Worm (Caenorhabditis elegans) whole organism, L2 larva: ENCODE measurements around the gene cha-1.

Experiments used
- aly-2 ChIP-seq: fragments of 150-350 bp; optimal IDR thresholded peaks from 2 replicates; lab custom pipeline; 2014; ENCODE audit warnings: missing biosample characterization, missing genetic modification characterization
- ceh-82 ChIP-seq: fragments of 150-350 bp; optimal IDR thresholded peaks from 2 replicates; lab custom pipeline; 2014; ENCODE audit warnings: missing biosample characterization, missing genetic modification characterization
- egl-27 ChIP-seq: sonication (generic microtip); optimal IDR thresholded peaks from 3 replicates; lab custom pipeline; 2017; ENCODE audit warnings: missing biosample characterization, missing genetic modification reagents, missing genetic modification characterization
- elt-3 ChIP-seq: sonication (generic microtip); optimal IDR thresholded peaks from 2 replicates; lab custom pipeline; 2017; ENCODE audit warnings: missing biosample characterization, missing genetic modification characterization
- fos-1 ChIP-seq: fragments of 150-350 bp; optimal IDR thresholded peaks from 2 replicates; lab custom pipeline; 2014; ENCODE audit warnings: missing biosample characterization, missing genetic modification characterization
- lin-39 ChIP-seq: fragments of 150-350 bp; optimal IDR thresholded peaks from 2 replicates; lab custom pipeline; 2014; ENCODE audit warnings: missing biosample characterization, missing genetic modification reagents, missing genetic modification characterization
- nhr-11 ChIP-seq: fragments of 150-350 bp; optimal IDR thresholded peaks from 2 replicates; lab custom pipeline; 2014; ENCODE audit warnings: missing biosample characterization, missing genetic modification characterization
- nhr-77 ChIP-seq: fragments of 150-350 bp; optimal IDR thresholded peaks from 2 replicates; lab custom pipeline; 2014; ENCODE audit warnings: missing biosample characterization, missing genetic modification characterization
- skn-1 ChIP-seq: sonication (generic microtip); optimal IDR thresholded peaks from 2 replicates; lab custom pipeline; 2017; ENCODE audit warnings: missing biosample characterization, missing genetic modification characterization
- snpc-4 ChIP-seq: fragments of 150-350 bp; optimal IDR thresholded peaks from 2 replicates; lab custom pipeline; 2014; ENCODE audit warnings: missing biosample characterization, missing genetic modification characterization
- unc-39 ChIP-seq: fragments of 150-350 bp; optimal IDR thresholded peaks from 2 replicates; lab custom pipeline; 2014; ENCODE audit warnings: missing biosample characterization, missing genetic modification characterization
- unc-62 ChIP-seq: fragments of 150-350 bp; optimal IDR thresholded peaks from 2 replicates; lab custom pipeline; 2014; ENCODE audit warnings: missing biosample characterization, missing genetic modification reagents, missing genetic modification characterization
- zag-1 ChIP-seq: fragments of 150-350 bp; optimal IDR thresholded peaks from 2 replicates; lab custom pipeline; 2014; ENCODE audit warnings: missing biosample characterization, missing genetic modification characterization
- ztf-11 ChIP-seq: sonication (generic microtip); optimal IDR thresholded peaks from 2 replicates; lab custom pipeline; 2017; ENCODE audit warnings: missing biosample characterization, missing genetic modification characterization

DNA sequence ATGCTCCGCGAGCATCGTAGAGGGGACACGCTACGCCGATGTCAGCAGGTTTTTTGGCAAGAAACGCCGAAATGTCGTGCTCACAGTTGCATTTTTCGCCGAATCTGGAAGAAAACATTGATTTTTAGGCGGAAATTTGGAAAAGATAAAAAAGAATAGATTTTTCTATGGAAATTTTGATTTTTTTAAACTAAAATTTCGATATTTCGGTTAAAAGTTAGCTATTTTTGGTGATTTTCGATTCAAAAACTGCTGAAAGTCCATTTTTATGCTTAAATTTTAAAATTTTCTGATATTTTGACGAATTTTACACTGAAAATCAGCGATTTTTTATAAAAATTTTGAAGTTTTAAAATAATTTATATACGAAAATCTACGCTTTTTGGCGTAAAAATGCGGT lies 27.1 kb downstream of the cha-1 start:
- TF ChIP-seq nhr-77 (tag; lab: Kevin White, UChicago) (no peak), unc-39 (tag; lab: Kevin White, UChicago) (no peak), elt-3 (no peak), lin-39 (tag; lab: Kevin White, UChicago) (no peak), aly-2 (no peak), nhr-11 (no peak), fos-1 (tag; lab: Kevin White, UChicago) (no peak), unc-62 (GFP tag; lab: Kevin White, UChicago) (no peak), zag-1 (tag; lab: Kevin White, UChicago) (no peak), ztf-11 (tag; lab: Kevin White, UChicago) (no peak), egl-27 (no peak), ceh-82 (no peak), snpc-4 (tag; lab: Kevin White, UChicago) (no peak), skn-1 (tag; lab: Kevin White, UChicago) (no peak)
